Fruit fly (Drosophila melanogaster): ENCODE data around the gene Hmgcl.

DNA sequence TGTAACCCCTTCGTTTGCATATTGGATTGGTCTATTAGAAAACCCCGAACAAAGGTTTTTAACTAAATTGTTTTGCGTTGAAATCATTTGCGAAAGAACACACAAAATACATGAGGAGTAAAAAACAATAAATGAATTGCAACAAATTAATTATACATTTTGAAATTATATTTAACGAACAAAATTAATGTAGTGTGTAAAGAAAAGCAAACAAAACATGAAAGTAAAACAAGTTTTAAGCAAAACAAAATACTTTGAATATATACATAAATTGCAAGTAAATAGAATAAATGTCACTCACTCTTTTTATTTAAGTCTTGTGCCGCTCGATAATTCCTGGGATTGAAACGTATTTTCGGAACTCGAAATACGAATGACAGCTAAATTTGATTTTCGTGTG lies 28.4 kb upstream of the Hmgcl start, which contains the start of gene CG43232:
- TF ChIP-seq zen (tag; optimal IDR thresholded peaks at IDR 0.05) (no peak), CG10321 (GFP tag; IDR thresholded peaks at IDR 0.05) (no peak), crc (GFP tag; optimal IDR thresholded peaks at IDR 0.05) (no peak), amos (GFP tag; IDR thresholded peaks at IDR 0.05; ENCODE audit: partially characterized antibody) (no peak), CG3995 (GFP tag; optimal IDR thresholded peaks at IDR 0.05) (no peak), Hmx (GFP tag; optimal IDR thresholded peaks at IDR 0.05) (no peak), oc (tag; optimal IDR thresholded peaks at IDR 0.05) (no peak), CG8359 (GFP tag; optimal IDR thresholded peaks at IDR 0.05; ENCODE audit: borderline replicate concordance) (no peak), CG1647 (GFP tag; optimal IDR thresholded peaks at IDR 0.05) (no peak), Tbp (GFP tag; optimal IDR thresholded peaks at IDR 0.05) (no peak)
